Fruit fly (Drosophila melanogaster) whole organism, embryonic: ENCODE results near the gene CG10341.

ENCODE experiments used
- Atf-2 ChIP-seq: fragments of 200-800 bp; sonication (Bioruptor generic); optimal IDR thresholded peaks from 2 replicates; lab custom pipeline; 2016; ENCODE audit warnings: missing biosample characterization, missing genetic modification characterization
- Awh ChIP-seq: fragments of 200-800 bp; sonication (Bioruptor generic); IDR thresholded peaks from 2 replicates; pipeline ENCODE4, ENCODE4 v1.3.6; 2022; ENCODE audit warnings: missing biosample characterization, missing genetic modification characterization
- Bgb ChIP-seq: fragments of 200-800 bp; sonication (Bioruptor generic); IDR thresholded peaks from 2 replicates; pipeline ENCODE4 v1.3.6; 2022; ENCODE audit warnings: missing biosample characterization, missing genetic modification characterization; ENCODE audit not compliant: partially characterized antibody
- Blimp-1 ChIP-seq: fragments of 200-800 bp; sonication (Bioruptor generic); optimal IDR thresholded peaks from 3 replicates; lab custom pipeline; 2018; ENCODE audit warnings: missing biosample characterization, missing genetic modification characterization, mild to moderate bottlenecking, moderate library complexity, missing genetic modification reagents
- CG10209 ChIP-seq: fragments of 200-800 bp; sonication (Bioruptor generic); optimal IDR thresholded peaks from 3 replicates; lab custom pipeline; 2017; ENCODE audit warnings: missing biosample characterization, mild to moderate bottlenecking, missing genetic modification characterization, missing genetic modification reagents
- CG10274 ChIP-seq: fragments of 200-800 bp; sonication (Bioruptor generic); optimal IDR thresholded peaks from 3 replicates; lab custom pipeline; 2017; ENCODE audit warnings: missing biosample characterization, mild to moderate bottlenecking, missing genetic modification characterization
- CG10979 ChIP-seq: fragments of 200-800 bp; sonication (Bioruptor generic); optimal IDR thresholded peaks from 2 replicates; lab custom pipeline; 2018; ENCODE audit warnings: missing biosample characterization, mild to moderate bottlenecking, missing genetic modification characterization, moderate library complexity
- CG11560 ChIP-seq: fragments of 200-800 bp; sonication (Bioruptor generic); IDR thresholded peaks from 3 replicates; pipeline ENCODE4 v1.3.6; 2022; ENCODE audit warnings: missing biosample characterization, missing genetic modification characterization
- CG12155 ChIP-seq: fragments of 200-800 bp; sonication (Bioruptor generic); optimal IDR thresholded peaks from 3 replicates; lab custom pipeline; 2016; ENCODE audit warnings: missing biosample characterization, missing genetic modification characterization
- CG12236 ChIP-seq: fragments of 200-800 bp; sonication (Bioruptor generic); optimal IDR thresholded peaks from 2 replicates; lab custom pipeline; 2016; ENCODE audit warnings: missing biosample characterization, missing genetic modification characterization
- CG1233 ChIP-seq: fragments of 200-800 bp; sonication (Bioruptor generic); optimal IDR thresholded peaks from 4 replicates; lab custom pipeline; 2018; ENCODE audit warnings: missing biosample characterization, mild to moderate bottlenecking, missing genetic modification characterization
- CG12659 ChIP-seq: fragments of 200-800 bp; sonication (Bioruptor generic); optimal IDR thresholded peaks from 3 replicates; lab custom pipeline; 2017; ENCODE audit warnings: mild to moderate bottlenecking, missing biosample characterization, missing genetic modification reagents, missing genetic modification characterization
- CG13287 ChIP-seq: fragments of 200-800 bp; sonication (Bioruptor generic); IDR thresholded peaks from 2 replicates; pipeline ENCODE4 v1.3.6; 2022; ENCODE audit warnings: missing biosample characterization, missing genetic modification characterization; ENCODE audit not compliant: partially characterized antibody
- CG15479 ChIP-seq: fragments of 200-800 bp; sonication (Bioruptor generic); optimal IDR thresholded peaks from 3 replicates; lab custom pipeline; 2019; ENCODE audit warnings: missing biosample characterization, mild to moderate bottlenecking, missing genetic modification characterization, moderate library complexity
- CG16815 ChIP-seq: fragments of 200-800 bp; sonication (Bioruptor generic); optimal IDR thresholded peaks from 3 replicates; lab custom pipeline; 2017; ENCODE audit warnings: missing biosample characterization, mild to moderate bottlenecking, missing genetic modification characterization
- CG17359 ChIP-seq: fragments of 200-800 bp; sonication (Bioruptor generic); optimal IDR thresholded peaks from 3 replicates; lab custom pipeline; 2018; ENCODE audit warnings: missing biosample characterization, mild to moderate bottlenecking, missing genetic modification characterization, moderate library complexity
- CG18262 ChIP-seq: fragments of 200-800 bp; optimal IDR thresholded peaks from 3 replicates; lab custom pipeline; 2019; ENCODE audit warnings: missing biosample characterization, mild to moderate bottlenecking, missing genetic modification characterization, moderate library complexity
- CG2875 ChIP-seq: fragments of 200-800 bp; sonication (Bioruptor generic); optimal IDR thresholded peaks from 2 replicates; lab custom pipeline; 2017; ENCODE audit warnings: missing biosample characterization, mild to moderate bottlenecking, missing genetic modification characterization, missing genetic modification reagents
- CG3065 ChIP-seq: fragments of 200-800 bp; sonication (Bioruptor generic); optimal IDR thresholded peaks from 2 replicates; lab custom pipeline; 2016; ENCODE audit warnings: missing biosample characterization, missing genetic modification characterization
- CG4360 ChIP-seq: fragments of 200-800 bp; sonication (Bioruptor generic); IDR thresholded peaks from 2 replicates; pipeline ENCODE4 v1.3.6; 2022; ENCODE audit warnings: missing biosample characterization, missing genetic modification characterization
- CG5180 ChIP-seq: fragments of 200-800 bp; sonication (Bioruptor generic); optimal IDR thresholded peaks from 3 replicates; lab custom pipeline; 2017; ENCODE audit warnings: missing biosample characterization, missing genetic modification characterization, mild to moderate bottlenecking, moderate library complexity, missing genetic modification reagents
- CG7271 ChIP-seq: fragments of 200-800 bp; sonication (Bioruptor generic); optimal IDR thresholded peaks from 2 replicates; lab custom pipeline; 2018; ENCODE audit warnings: missing biosample characterization, mild to moderate bottlenecking, missing genetic modification characterization, moderate library complexity
- CG9437 ChIP-seq: fragments of 200-800 bp; sonication (Bioruptor generic); optimal IDR thresholded peaks from 2 replicates; lab custom pipeline; 2018; ENCODE audit warnings: missing biosample characterization, mild to moderate bottlenecking, missing genetic modification characterization
- CG9727 ChIP-seq: fragments of 200-800 bp; sonication (Bioruptor generic); optimal IDR thresholded peaks from 3 replicates; lab custom pipeline; 2017; ENCODE audit warnings: missing biosample characterization, mild to moderate bottlenecking, missing genetic modification characterization
- CG9932 ChIP-seq: fragments of 200-800 bp; sonication (Bioruptor generic); IDR thresholded peaks from 2 replicates; pipeline ENCODE4 v1.3.6; 2022; ENCODE audit warnings: missing biosample characterization, missing genetic modification characterization
- CoRest ChIP-seq: fragments of 200-800 bp; sonication (Bioruptor generic); optimal IDR thresholded peaks from 3 replicates; lab custom pipeline; 2018; ENCODE audit warnings: missing biosample characterization, mild to moderate bottlenecking, missing genetic modification characterization, moderate library complexity
- Drgx ChIP-seq: fragments of 200-800 bp; sonication (Bioruptor generic); IDR thresholded peaks from 2 replicates; pipeline ENCODE4 v1.3.6; 2022; ENCODE audit warnings: missing biosample characterization, missing genetic modification characterization
- E2f1 ChIP-seq: fragments of 200-800 bp; sonication (Bioruptor generic); IDR thresholded peaks from 2 replicates; pipeline ENCODE4 v1.3.6; 2022; ENCODE audit warnings: missing biosample characterization, missing genetic modification characterization
- Lhr ChIP-seq: fragments of 200-800 bp; sonication (Bioruptor generic); optimal IDR thresholded peaks from 3 replicates; lab custom pipeline; 2017; ENCODE audit warnings: mild to moderate bottlenecking, missing biosample characterization, missing genetic modification reagents, missing genetic modification characterization
- NC2α ChIP-seq: fragments of 200-800 bp; sonication (Bioruptor generic); optimal IDR thresholded peaks from 2 replicates; lab custom pipeline; 2016; ENCODE audit warnings: missing biosample characterization, missing genetic modification characterization
- Tbp ChIP-seq: fragments of >200 bp; optimal IDR thresholded peaks from 2 replicates; lab custom pipeline; 2018; ENCODE audit warnings: missing biosample characterization, missing genetic modification characterization
- abd-A ChIP-seq: fragments of 200-800 bp; sonication (Bioruptor generic); optimal IDR thresholded peaks from 3 replicates; lab custom pipeline; 2019; ENCODE audit warnings: missing biosample characterization, mild to moderate bottlenecking, missing genetic modification characterization, moderate library complexity
- ac ChIP-seq: fragments of 200-800 bp; sonication (Bioruptor generic); optimal IDR thresholded peaks from 3 replicates; lab custom pipeline; 2017; ENCODE audit warnings: missing biosample characterization, mild to moderate bottlenecking, missing genetic modification characterization
- bbx ChIP-seq: fragments of 200-800 bp; sonication (Bioruptor generic); IDR thresholded peaks from 2 replicates; pipeline ENCODE4 v1.3.6; 2022; ENCODE audit warnings: missing biosample characterization, missing genetic modification characterization; ENCODE audit not compliant: partially characterized antibody
- crc ChIP-seq: fragments of 200-800 bp; sonication (Bioruptor generic); optimal IDR thresholded peaks from 2 replicates; lab custom pipeline; 2016; ENCODE audit warnings: missing biosample characterization, missing genetic modification characterization
- danr ChIP-seq: fragments of 200-800 bp; sonication (Bioruptor generic); IDR thresholded peaks from 2 replicates; pipeline ENCODE4 v1.3.6; 2022; ENCODE audit warnings: missing biosample characterization, missing genetic modification characterization
- dmrt11E ChIP-seq: fragments of 200-800 bp; sonication (Bioruptor generic); optimal IDR thresholded peaks from 3 replicates; lab custom pipeline; 2018; ENCODE audit warnings: missing biosample characterization, mild to moderate bottlenecking, missing genetic modification characterization, moderate library complexity
- fru ChIP-seq: fragments of >200 bp; optimal IDR thresholded peaks from 2 replicates; lab custom pipeline; 2017
- kni ChIP-seq: fragments of 200-800 bp; sonication (Bioruptor generic); optimal IDR thresholded peaks from 3 replicates; lab custom pipeline; 2017; ENCODE audit warnings: mild to moderate bottlenecking, missing biosample characterization, missing genetic modification reagents, missing genetic modification characterization
- lilli ChIP-seq: fragments of 200-800 bp; sonication (Bioruptor generic); optimal IDR thresholded peaks from 3 replicates; lab custom pipeline; 2016; ENCODE audit warnings: missing biosample characterization, missing genetic modification characterization
- mirr ChIP-seq: fragments of 200-800 bp; sonication (Bioruptor generic); optimal IDR thresholded peaks from 3 replicates; lab custom pipeline; 2018; ENCODE audit warnings: missing biosample characterization, mild to moderate bottlenecking, missing genetic modification characterization
- pb ChIP-seq: fragments of 200-800 bp; sonication (Bioruptor generic); optimal IDR thresholded peaks from 3 replicates; lab custom pipeline; 2016; ENCODE audit warnings: missing biosample characterization, missing genetic modification characterization
- prd ChIP-seq, 3 experiments: fragments of >200 bp in 2 of 3; fragments of 200-800 bp in 1 of 3; sonication (Bioruptor generic) in 1 of 3; optimal IDR thresholded peaks in 2 of 3; IDR thresholded peaks in 1 of 3; 2 replicates in 2 of 3; 3 replicates in 1 of 3; pipeline versions ENCODE4 v1.3.6 to Lab custom; 2017 to 2022; ENCODE audit warnings: missing biosample characterization in 1 of 3, missing genetic modification characterization in 1 of 3
- repo ChIP-seq: fragments of 200-800 bp; sonication (Bioruptor generic); optimal IDR thresholded peaks from 2 replicates; lab custom pipeline; 2016; ENCODE audit warnings: missing biosample characterization, missing genetic modification characterization
- seq ChIP-seq: fragments of 200-800 bp; sonication (Bioruptor generic); IDR thresholded peaks from 2 replicates; pipeline ENCODE4 v1.3.6; 2022; ENCODE audit warnings: missing biosample characterization, missing genetic modification characterization
- slbo ChIP-seq: fragments of 200-800 bp; sonication (Bioruptor generic); IDR thresholded peaks from 2 replicates; pipeline ENCODE4 v1.3.6; 2022; ENCODE audit warnings: missing biosample characterization, missing genetic modification characterization
- sna ChIP-seq: fragments of 200-800 bp; sonication (Bioruptor generic); IDR thresholded peaks from 2 replicates; pipeline ENCODE4 v1.3.6; 2022; ENCODE audit warnings: missing biosample characterization, missing genetic modification characterization; ENCODE audit not compliant: partially characterized antibody
- tx ChIP-seq: fragments of 200-800 bp; sonication (Bioruptor generic); optimal IDR thresholded peaks from 2 replicates; lab custom pipeline; 2016; ENCODE audit warnings: missing biosample characterization, missing genetic modification characterization

Gene CG10341

dm6 chr2L:18702721-18703488 is 4.4 kb downstream of the CG10341 start, which contains the start of the genes CG10376 and CG10343 (continued):
- TF ChIP-seq CG15479 (GFP tag; lab: Kevin White, UChicago) (no peak), dmrt11E (tag; lab: Kevin White, UChicago) (peak; percentile 94), pb (GFP tag; lab: Kevin White, UChicago) (no peak), CG12659 (GFP tag; lab: Kevin White, UChicago) (peak; percentile 94), CG9727 (peak; percentile 89), CG5180 (GFP tag; lab: Kevin White, UChicago) (no peak), Blimp-1 (GFP tag; lab: Kevin White, UChicago) (peak; percentile 81), CoRest (peak; percentile 97), mirr (GFP tag; lab: Kevin White, UChicago) (peak; percentile 28), repo (GFP tag; lab: Kevin White, UChicago) (no peak), E2f1 (peak; percentile 76), Drgx (GFP tag; lab: Robert Waterston, UW) (peak; percentile 76; the same call in 1 of the 2 replicates), fru (lab: Kevin White, UChicago) (no peak), seq (GFP tag; lab: Robert Waterston, UW) (peak; percentile 22; the same call in 1 of the 2 replicates), CG10979 (tag; lab: Kevin White, UChicago) (peak; percentile 88), ac (GFP tag; lab: Kevin White, UChicago) (no peak), CG11560 (peak; percentile 82), bbx (peak; percentile 84), tx (GFP tag; lab: Kevin White, UChicago) (peak; percentile 27), crc (GFP tag; lab: Kevin White, UChicago) (no peak), Lhr (GFP tag; lab: Kevin White, UChicago) (peak; percentile 67), CG9437 (GFP tag; lab: Kevin White, UChicago) (peak; percentile 81), lilli (GFP tag; lab: Kevin White, UChicago) (peak; percentile 80), Bgb (GFP tag; lab: Robert Waterston, UW) (peak; percentile 55; the same call in 1 of the 2 replicates), abd-A (tag; lab: Kevin White, UChicago) (no peak), CG4360 (GFP tag; lab: Robert Waterston, UW) (no peak), CG16815 (peak; percentile 91), slbo (peak; percentile 93), CG18262 (tag; lab: Kevin White, UChicago) (peak; percentile 93), NC2α (no peak), prd (optimal IDR thresholded peaks at IDR 0.05; lab: Kevin White, UChicago) (no peak), prd (GFP tag; IDR thresholded peaks at IDR 0.05; lab: Robert Waterston, UW) (peak; percentile 93), CG9932 (GFP tag; lab: Robert Waterston, UW) (peak; percentile 94), Atf-2 (GFP tag; lab: Kevin White, UChicago) (peak; percentile 34), CG2875 (GFP tag; lab: Kevin White, UChicago) (peak; percentile 52), CG13287 (GFP tag; lab: Robert Waterston, UW) (no peak; the same call in 1 of the 2 replicates), CG17359 (tag; lab: Kevin White, UChicago) (peak; percentile 83), CG3065 (peak; percentile 65), kni (GFP tag; lab: Kevin White, UChicago) (no peak), Awh (GFP tag; lab: Robert Waterston, UW) (0 out of 2 replicates have a peak, but pooled peaks have one; percentile 22), CG12236 (GFP tag; lab: Kevin White, UChicago) (no peak), CG7271 (tag; lab: Kevin White, UChicago) (peak; percentile 66), CG10209 (GFP tag; lab: Kevin White, UChicago) (peak; percentile 91), CG12155 (GFP tag; lab: Kevin White, UChicago) (peak; percentile 83), danr (GFP tag; lab: Robert Waterston, UW) (peak; percentile 26; the same call in 1 of the 2 replicates), Tbp (GFP tag; lab: Kevin White, UChicago) (no peak), CG1233 (peak; percentile 82), CG10274 (GFP tag; lab: Kevin White, UChicago) (peak; percentile 40), sna (GFP tag; lab: Robert Waterston, UW) (0 out of 2 replicates have a peak, but pooled peaks have one; percentile 32)
